Fruit fly (Drosophila melanogaster): ENCODE data around the gene CG1812.

dm6 chrX:20492672-20493071, 18.7 kb upstream of the CG1812 start:
- no peak for TF ChIP-seq EcR (GFP tag; optimal IDR thresholded peaks at IDR 0.05)
- TF ChIP-seq Dll (optimal IDR thresholded peaks at IDR 0.05), result no peak
- no peak for TF ChIP-seq usp (GFP tag; optimal IDR thresholded peaks at IDR 0.05)
- no peak for TF ChIP-seq CG8478 (optimal IDR thresholded peaks at IDR 0.05)
- TF ChIP-seq psq (optimal IDR thresholded peaks at IDR 0.05), result no peak
